Worm (Caenorhabditis elegans): ENCODE data around the gene C33H5.13.

Gene C33H5.13

DNA sequence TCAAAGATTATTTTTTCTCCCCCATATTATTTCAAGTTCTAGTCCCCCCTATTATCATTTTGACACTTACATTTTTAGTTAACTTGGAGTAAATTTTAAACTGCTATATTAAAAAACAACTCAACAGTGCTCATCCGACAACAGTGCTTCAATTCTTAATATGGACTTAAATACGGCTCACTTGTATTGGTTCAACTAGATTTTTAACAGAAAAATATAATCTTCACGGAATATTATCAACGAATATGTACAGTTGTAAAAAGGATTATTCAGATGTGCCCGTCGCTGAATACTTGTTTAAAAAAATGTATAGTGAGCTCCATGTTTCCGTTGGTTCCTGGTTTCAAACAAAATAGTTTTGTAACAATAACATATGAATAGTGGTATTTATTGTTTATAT, 8.3 kb upstream of the C33H5.13 start (continued):
- no peak for TF ChIP-seq die-1 (tag; optimal IDR thresholded peaks at IDR 0.05)
- TF ChIP-seq T26A5.8 (tag; optimal IDR thresholded peaks at IDR 0.05) = peak; percentile 20
- no peak for TF ChIP-seq F52B5.7 (tag; optimal IDR thresholded peaks at IDR 0.05)
- TF ChIP-seq rcor-1 (GFP tag; IDR thresholded peaks at IDR 0.05) = no peak
- peak; percentile 39 for TF ChIP-seq snpc-4 (GFP tag; optimal IDR thresholded peaks at IDR 0.05)
- peak in 2 of 4 experiments; percentile 21 to 42 for TF ChIP-seq snpc-4 (tag; optimal IDR thresholded peaks at IDR 0.05)
- no peak for TF ChIP-seq aptf-2 (GFP tag; conservative IDR thresholded peaks at IDR 0.05)
- no peak for TF ChIP-seq F22D6.2 (tag; optimal IDR thresholded peaks at IDR 0.05)
- TF ChIP-seq ccch-3 (GFP tag; optimal IDR thresholded peaks at IDR 0.05) = no peak
- no peak for TF ChIP-seq aptf-3 (GFP tag; IDR thresholded peaks at IDR 0.05)
- TF ChIP-seq lin-35 (GFP tag; optimal IDR thresholded peaks at IDR 0.05) = no peak
- TF ChIP-seq lir-1 (GFP tag; conservative IDR thresholded peaks at IDR 0.05) = no peak
- no peak for TF ChIP-seq Y67H2A.10 (GFP tag; conservative IDR thresholded peaks at IDR 0.05)
- peak; percentile 94 for TF ChIP-seq hrde-1 (tag; optimal IDR thresholded peaks at IDR 0.05; ENCODE audit: borderline replicate concordance)
- no peak for TF ChIP-seq dox-1 (GFP tag; IDR thresholded peaks at IDR 0.05)
- no peak for TF ChIP-seq rpc-1 (optimal IDR thresholded peaks at IDR 0.05)
- no peak for TF ChIP-seq rpc-1 (tag; optimal IDR thresholded peaks at IDR 0.05)
- TF ChIP-seq C06A6.2 (GFP tag; conservative IDR thresholded peaks at IDR 0.05) = no peak
- peak; percentile 52 for TF ChIP-seq snpc-1.1 (tag; optimal IDR thresholded peaks at IDR 0.05; ENCODE audit: insufficient read depth)
- TF ChIP-seq lin-54 (GFP tag; optimal IDR thresholded peaks at IDR 0.05) = no peak
- no peak for TF ChIP-seq bed-1 (GFP tag; IDR thresholded peaks at IDR 0.05)
- TF ChIP-seq lsl-1 (GFP tag; optimal IDR thresholded peaks at IDR 0.05) = peak; percentile 3
- TF ChIP-seq Y53F4B.3 (GFP tag; IDR thresholded peaks at IDR 0.05) = no peak
- no peak for TF ChIP-seq ceh-79 (tag; optimal IDR thresholded peaks at IDR 0.05)
- peak; percentile 82 for TF ChIP-seq attf-6 (GFP tag; IDR thresholded peaks at IDR 0.05)
- TF ChIP-seq hmg-1.2 (GFP tag; IDR thresholded peaks at IDR 0.05) = no peak; the same call in 1 of the 2 replicates
- no peak for TF ChIP-seq madf-10 (tag; optimal IDR thresholded peaks at IDR 0.05)
- TF ChIP-seq egl-44 (GFP tag; IDR thresholded peaks at IDR 0.05) = no peak
- no peak for TF ChIP-seq hlh-26 (GFP tag; conservative IDR thresholded peaks at IDR 0.05)
- 0 out of 2 replicates have a peak, but pooled peaks have one; percentile 28 for TF ChIP-seq Y79H2A.3 (GFP tag; conservative IDR thresholded peaks at IDR 0.05)
- TF ChIP-seq snpc-3.4 (tag; optimal IDR thresholded peaks at IDR 0.05) = peak; percentile 45

ce11 chrIV:7796432-7797113, 4.5 kb upstream of the C33H5.13 start, which contains the start of gene sgo-1:
Gene sgo-1 (minus strand): TSS chrIV:7796482.
- TF ChIP-seq cebp-1 (GFP tag; IDR thresholded peaks at IDR 0.05) (peak; percentile 35; the same call in 1 of the 2 replicates), cebp-1 (tag; optimal IDR thresholded peaks at IDR 0.05) (no peak), snpc-1.3 (tag; optimal IDR thresholded peaks at IDR 0.05; ENCODE audit: insufficient read depth) (peak; percentile 85), F57C9.4 (tag; optimal IDR thresholded peaks at IDR 0.05) (no peak), mcd-1 (GFP tag; IDR thresholded peaks at IDR 0.05) (peak; percentile 78), dpl-1 (GFP tag; optimal IDR thresholded peaks at IDR 0.05) (peak; percentile 95), bed-1 (GFP tag; IDR thresholded peaks at IDR 0.05) (no peak), Y53G8AR.9 (GFP tag; conservative IDR thresholded peaks at IDR 0.05) (peak; percentile 90), somi-1 (GFP tag; optimal IDR thresholded peaks at IDR 0.05) (no peak), ceh-91 (GFP tag; IDR thresholded peaks at IDR 0.05) (peak; percentile 98), F33H1.4 (GFP tag; IDR thresholded peaks at IDR 0.05) (peak; percentile 100), ekl-4 (GFP tag; IDR thresholded peaks at IDR 0.05) (peak; percentile 88), lsl-1 (GFP tag; optimal IDR thresholded peaks at IDR 0.05) (peak; percentile 97), lin-54 (GFP tag; optimal IDR thresholded peaks at IDR 0.05) (peak; percentile 91), chd-7 (tag; optimal IDR thresholded peaks at IDR 0.05) (no peak), tbp1 (GFP tag; optimal IDR thresholded peaks at IDR 0.05) (peak; percentile 67), F49E8.2 (tag; optimal IDR thresholded peaks at IDR 0.05; ENCODE audit: insufficient read depth) (peak; percentile 85), nhr-80 (tag; optimal IDR thresholded peaks at IDR 0.05) (no peak), hmg-1.2 (GFP tag; IDR thresholded peaks at IDR 0.05) (peak; percentile 68), Y67H2A.10 (GFP tag; conservative IDR thresholded peaks at IDR 0.05) (0 out of 2 replicates have a peak, but pooled peaks have one; percentile 43), F39B2.1 (GFP tag; IDR thresholded peaks at IDR 0.05) (0 out of 2 replicates have a peak, but pooled peaks have one; percentile 62)
